Worm (Caenorhabditis elegans) whole organism, L3 larva: ENCODE measurements around the gene mrp-4.

Experiments
- aly-2 ChIP-seq: fragments of 150-350 bp; optimal IDR thresholded peaks from 2 replicates; lab custom pipeline; 2014; ENCODE audit warnings: missing biosample characterization, missing genetic modification characterization
- ceh-28 ChIP-seq: fragments of 150-350 bp; optimal IDR thresholded peaks from 2 replicates; lab custom pipeline; 2014; ENCODE audit warnings: missing biosample characterization, missing genetic modification reagents, missing genetic modification characterization
- elt-3 ChIP-seq, 3 experiments: fragments of 150-350 bp in 1 of 3; sonication (generic microtip) in 2 of 3; optimal IDR thresholded peaks; 2 replicates in 2 of 3; 4 replicates in 1 of 3; lab custom pipeline; 2014 to 2017; ENCODE audit warnings: missing biosample characterization in 3 of 3, missing genetic modification characterization in 3 of 3
- eor-1 ChIP-seq, 2 experiments: fragments of 150-350 bp; optimal IDR thresholded peaks; 2 replicates each; lab custom pipeline; 2014 to 2018; ENCODE audit warnings: missing biosample characterization in 2 of 2, missing genetic modification characterization in 2 of 2
- lin-15B ChIP-seq: fragments of 150-350 bp; optimal IDR thresholded peaks from 2 replicates; lab custom pipeline; 2014; ENCODE audit warnings: missing biosample characterization, missing genetic modification characterization
- lin-39 ChIP-seq: fragments of 150-350 bp; optimal IDR thresholded peaks from 2 replicates; lab custom pipeline; 2018; ENCODE audit warnings: missing biosample characterization, missing genetic modification reagents, missing genetic modification characterization
- mdl-1 ChIP-seq: fragments of 150-350 bp; optimal IDR thresholded peaks from 2 replicates; lab custom pipeline; 2014; ENCODE audit warnings: missing biosample characterization, missing genetic modification characterization
- nhr-11 ChIP-seq: fragments of 150-350 bp; optimal IDR thresholded peaks from 2 replicates; lab custom pipeline; 2014; ENCODE audit warnings: missing biosample characterization, missing genetic modification characterization
- nhr-25 ChIP-seq: sonication (generic microtip); optimal IDR thresholded peaks from 2 replicates; lab custom pipeline; 2017; ENCODE audit warnings: missing biosample characterization, missing genetic modification characterization
- nhr-28 ChIP-seq: fragments of 150-350 bp; optimal IDR thresholded peaks from 2 replicates; lab custom pipeline; 2014; ENCODE audit warnings: missing biosample characterization, missing genetic modification characterization
- nhr-67 ChIP-seq: fragments of 150-350 bp; optimal IDR thresholded peaks from 2 replicates; lab custom pipeline; 2014; ENCODE audit warnings: missing biosample characterization, missing genetic modification characterization
- nhr-76 ChIP-seq: fragments of 150-350 bp; sonication (generic microtip); optimal IDR thresholded peaks from 5 replicates; lab custom pipeline; 2014; ENCODE audit warnings: missing biosample characterization, missing genetic modification characterization
- unc-62 ChIP-seq: fragments of 150-350 bp; sonication (generic microtip); optimal IDR thresholded peaks from 4 replicates; lab custom pipeline; 2014; ENCODE audit warnings: missing biosample characterization, missing genetic modification reagents, missing genetic modification characterization

- TF ChIP-seq mdl-1 (peak; percentile 23), eor-1 (tag; optimal IDR thresholded peaks at IDR 0.05; lab: Kevin White, UChicago) (no peak), nhr-28 (tag; lab: Kevin White, UChicago) (no peak), lin-15B (tag; lab: Kevin White, UChicago) (peak; percentile 75), nhr-67 (no peak), aly-2 (tag; lab: Kevin White, UChicago) (no peak), elt-3 (tag; optimal IDR thresholded peaks at IDR 0.05; lab: Kevin White, UChicago) (no peak), ceh-28 (tag; lab: Kevin White, UChicago) (no peak), nhr-25 (peak; percentile 66), unc-62 (GFP tag; lab: Kevin White, UChicago) (no peak), lin-39 (tag; lab: Kevin White, UChicago) (peak; percentile 47), nhr-11 (tag; lab: Kevin White, UChicago) (no peak), nhr-76 (tag; lab: Kevin White, UChicago) (no peak)
These were observed 46.0 kb upstream of the mrp-4 start, which contains the start of gene ipla-2 for ce11 chrX:9837989-9838541.
